Worm (Caenorhabditis elegans) whole organism, midembryonic: Measurements from ENCODE around the gene ptr-18.

Experiments
- T22C8.4 ChIP-seq: fragments of 200-800 bp; sonication (Bioruptor generic); IDR thresholded peaks from 2 replicates; pipeline ENCODE4 v1.3.6; 2022; ENCODE audit warnings: missing genetic modification characterization, missing compliant biosample characterization
- flt-1 ChIP-seq: fragments of 200-800 bp; sonication (Bioruptor generic); IDR thresholded peaks from 2 replicates; pipeline ENCODE4 v1.3.6; 2022; ENCODE audit warnings: missing genetic modification characterization, missing compliant biosample characterization
- klf-2 ChIP-seq: fragments of 200-800 bp; sonication (Bioruptor generic); conservative IDR thresholded peaks from 2 replicates; pipeline ENCODE4 v1.3.6; 2022; ENCODE audit warnings: missing genetic modification reagents, missing genetic modification characterization, missing compliant biosample characterization
- med-1 ChIP-seq: sonication (generic microtip); optimal IDR thresholded peaks from 2 replicates; lab custom pipeline; 2017; ENCODE audit warnings: missing genetic modification characterization, mild to moderate bottlenecking, missing compliant biosample characterization, antibody characterized with exemption, missing genetic modification reagents; ENCODE audit not compliant: insufficient read depth
- ref-1 ChIP-seq: fragments of 200-800 bp; sonication (Bioruptor generic); conservative IDR thresholded peaks from 2 replicates; pipeline ENCODE4 v1.3.6; 2022; ENCODE audit warnings: missing genetic modification reagents, missing genetic modification characterization, missing compliant biosample characterization
- ztf-29 ChIP-seq: fragments of 200-800 bp; sonication (Bioruptor generic); IDR thresholded peaks from 2 replicates; pipeline ENCODE4 v1.3.6; 2022; ENCODE audit warnings: missing genetic modification reagents, missing genetic modification characterization, missing compliant biosample characterization

DNA sequence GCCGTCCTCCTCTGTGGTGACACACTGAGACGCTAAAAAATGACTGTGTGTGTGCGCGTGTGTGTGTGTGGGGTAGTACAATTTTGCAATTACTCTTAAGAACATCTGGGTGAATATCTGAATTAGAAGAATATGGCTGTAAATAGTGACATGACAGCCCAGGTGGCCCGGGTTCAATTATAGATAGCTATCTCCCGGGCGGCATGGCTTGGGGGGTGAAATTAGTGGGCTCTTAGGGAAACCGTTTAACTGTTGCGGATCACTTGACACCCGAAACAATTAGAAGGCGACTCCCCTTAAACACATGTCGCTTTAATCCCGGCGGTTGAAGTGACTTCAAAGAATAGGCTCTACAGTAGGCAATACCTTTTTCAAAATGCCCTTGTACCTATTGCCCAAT is 24.8 kb downstream of the ptr-18 start:
- TF ChIP-seq ztf-29 (GFP tag; lab: Robert Waterston, UW) = no peak
- no peak for TF ChIP-seq T22C8.4 (GFP tag; lab: Robert Waterston, UW)
- no peak for TF ChIP-seq ref-1 (GFP tag; lab: Robert Waterston, UW)
- TF ChIP-seq flt-1 (GFP tag; lab: Robert Waterston, UW) = no peak
- no peak for TF ChIP-seq klf-2 (GFP tag; lab: Robert Waterston, UW)
- no peak for TF ChIP-seq med-1 (GFP tag; lab: Kevin White, UChicago)
